Worm (Caenorhabditis elegans): ENCODE data around the gene C08E8.9.

DNA sequence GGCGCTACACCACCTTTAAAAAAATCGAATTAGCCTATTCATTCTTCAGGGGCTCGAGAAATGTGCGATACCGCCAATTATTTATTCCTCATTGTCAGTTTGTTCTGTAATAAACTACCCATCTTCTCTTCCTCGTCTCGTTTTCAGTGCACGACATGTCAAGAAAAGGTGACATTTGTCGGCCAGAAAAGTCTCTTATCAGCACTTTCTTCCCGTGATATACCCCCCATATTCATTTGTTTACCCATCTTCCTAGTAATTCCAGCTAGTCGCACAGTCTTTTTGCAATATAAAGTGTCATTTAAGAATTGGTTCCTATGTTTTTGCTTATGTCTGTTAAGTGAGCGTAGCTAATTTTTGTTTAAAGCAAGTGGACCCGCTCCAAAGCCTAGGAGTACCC lies 40.1 kb upstream of the C08E8.9 start:
- TF ChIP-seq flh-1 (GFP tag; optimal IDR thresholded peaks at IDR 0.05) (no peak), lsy-2 (tag; optimal IDR thresholded peaks at IDR 0.05) (no peak), nhr-12 (tag; optimal IDR thresholded peaks at IDR 0.05) (no peak), ceh-43 (GFP tag; optimal IDR thresholded peaks at IDR 0.05) (no peak), M03D4.4 (tag; optimal IDR thresholded peaks at IDR 0.05) (no peak)

Measured in whole organism, mixed stage, embryonic.